Worm (Caenorhabditis elegans) whole organism, L4 larva: ENCODE results near the gene T10D4.11.

Experiments
- ceh-28 ChIP-seq: fragments of 150-350 bp; optimal IDR thresholded peaks from 2 replicates; lab custom pipeline; 2014; ENCODE audit warnings: missing biosample characterization, missing genetic modification reagents, missing genetic modification characterization
- daf-16 ChIP-seq, 3 experiments: sonication (generic microtip); optimal IDR thresholded peaks; 2 replicates each; lab custom pipeline; 2016 to 2017; ENCODE audit warnings: missing genetic modification characterization in 3 of 3, missing genetic modification reagents in 3 of 3, mild to moderate bottlenecking in 2 of 3, missing compliant biosample characterization in 2 of 3, missing biosample characterization in 1 of 3, moderate library complexity in 1 of 3
- lin-15B ChIP-seq: fragments of 150-350 bp; sonication (generic microtip); optimal IDR thresholded peaks from 3 replicates; lab custom pipeline; 2014; ENCODE audit warnings: missing biosample characterization, missing genetic modification characterization
- mxl-3 ChIP-seq: fragments of 200-800 bp; sonication (Bioruptor generic); optimal IDR thresholded peaks from 2 replicates; lab custom pipeline; 2018; ENCODE audit warnings: mild to moderate bottlenecking, missing genetic modification characterization, missing compliant biosample characterization
- nhr-28 ChIP-seq: fragments of 150-350 bp; optimal IDR thresholded peaks from 2 replicates; lab custom pipeline; 2014; ENCODE audit warnings: missing biosample characterization, missing genetic modification characterization
- zag-1 ChIP-seq: fragments of 150-350 bp; optimal IDR thresholded peaks from 2 replicates; lab custom pipeline; 2014; ENCODE audit warnings: missing biosample characterization, missing genetic modification characterization

DNA sequence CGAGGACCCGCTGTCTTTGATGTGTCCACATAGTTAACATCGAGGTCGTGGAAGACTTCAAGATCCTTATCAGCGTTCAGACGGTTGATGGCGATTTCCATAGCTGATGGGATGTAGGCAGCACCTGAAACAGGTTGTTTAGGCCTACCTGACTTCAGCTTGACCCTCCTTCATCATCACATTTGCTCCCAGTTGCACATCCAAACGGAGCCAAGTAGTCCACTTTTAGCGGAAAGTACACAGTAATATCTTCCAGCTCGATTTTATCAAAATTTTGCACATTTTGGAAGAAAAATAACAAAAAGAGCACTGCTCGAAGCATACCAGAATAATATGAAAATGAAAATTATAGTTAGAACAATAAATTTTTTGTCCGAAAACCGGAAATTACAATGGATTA is 47.5 kb upstream of the T10D4.11 start, which contains the start of gene gcy-15:
- no peak for TF ChIP-seq ceh-28
- no peak for TF ChIP-seq mxl-3 (GFP tag; lab: Kevin White, UChicago)
- no peak for TF ChIP-seq lin-15B (tag; lab: Kevin White, UChicago)
- no peak for TF ChIP-seq zag-1 (tag; lab: Kevin White, UChicago)
- TF ChIP-seq daf-16 (GFP tag; optimal IDR thresholded peaks at IDR 0.05; lab: Kevin White, UChicago): no peak
- TF ChIP-seq daf-16 (tag; optimal IDR thresholded peaks at IDR 0.05; lab: Kevin White, UChicago): no peak
- no peak for TF ChIP-seq nhr-28
